Fruit fly (Drosophila melanogaster) whole organism, pupa: ENCODE data around the gene Qtzl.

ENCODE experiments used
- CG9948 ChIP-seq: fragments of 200-800 bp; sonication (Bioruptor generic); optimal IDR thresholded peaks from 2 replicates; lab custom pipeline; 2018; ENCODE audit warnings: missing biosample characterization, mild to moderate bottlenecking, missing genetic modification characterization, moderate library complexity
- Pif1B ChIP-seq: fragments of 200-800 bp; sonication (Bioruptor generic); optimal IDR thresholded peaks from 3 replicates; lab custom pipeline; 2016; ENCODE audit warnings: missing biosample characterization, missing genetic modification characterization
- Snoo ChIP-seq: fragments of 200-800 bp; sonication (Bioruptor generic); optimal IDR thresholded peaks from 3 replicates; lab custom pipeline; 2017; ENCODE audit warnings: missing biosample characterization, mild to moderate bottlenecking, missing genetic modification characterization, inconsistent platforms
- rn ChIP-seq: fragments of 200-800 bp; sonication (Bioruptor generic); IDR thresholded peaks from 2 replicates; pipeline ENCODE4 v1.3.6; 2022; ENCODE audit warnings: missing biosample characterization, missing genetic modification characterization

dm6 chr2L:12029594-12030197 is 34.2 kb downstream of the Qtzl start:
- TF ChIP-seq Pif1B (GFP tag; lab: Kevin White, UChicago) = no peak
- TF ChIP-seq Snoo (tag; lab: Kevin White, UChicago) = no peak
- TF ChIP-seq CG9948 (tag; lab: Kevin White, UChicago) = no peak
- no peak for TF ChIP-seq rn (GFP tag; lab: Robert Waterston, UW)
